Fruit fly (Drosophila melanogaster): ENCODE measurements around the gene CkIalpha.

Gene CkIalpha

dm6 chrX:12667008-12667407 lies 13.6 kb downstream of the CkIalpha start (continued):
- no peak for TF ChIP-seq CG7839 (tag; optimal IDR thresholded peaks at IDR 0.05)
- TF ChIP-seq Lim3 (GFP tag; IDR thresholded peaks at IDR 0.05): no peak
- TF ChIP-seq C15 (GFP tag; IDR thresholded peaks at IDR 0.05): no peak
- TF ChIP-seq bcd (GFP tag; optimal IDR thresholded peaks at IDR 0.05): no peak
- no peak for TF ChIP-seq CG4854 (GFP tag; optimal IDR thresholded peaks at IDR 0.05)
- TF ChIP-seq chn (GFP tag; optimal IDR thresholded peaks at IDR 0.05): no peak
- TF ChIP-seq ftz-f1 (GFP tag; optimal IDR thresholded peaks at IDR 0.05): no peak
- no peak for TF ChIP-seq ato (GFP tag; IDR thresholded peaks at IDR 0.05; ENCODE audit: partially characterized antibody)
- no peak for TF ChIP-seq tll (GFP tag; optimal IDR thresholded peaks at IDR 0.05)
- TF ChIP-seq CG16863 (GFP tag; optimal IDR thresholded peaks at IDR 0.05): no peak
- TF ChIP-seq h (optimal IDR thresholded peaks at IDR 0.05): no peak
- TF ChIP-seq fd3F (GFP tag; optimal IDR thresholded peaks at IDR 0.05): peak; percentile 2
- no peak for TF ChIP-seq Nf-YA (GFP tag; IDR thresholded peaks at IDR 0.05)
- TF ChIP-seq cad (GFP tag; optimal IDR thresholded peaks at IDR 0.05): no peak
- TF ChIP-seq schlank (tag; optimal IDR thresholded peaks at IDR 0.05): peak; percentile 54
- TF ChIP-seq row (GFP tag; IDR thresholded peaks at IDR 0.05): no peak
- no peak for TF ChIP-seq CG10321 (GFP tag; IDR thresholded peaks at IDR 0.05)
- no peak for TF ChIP-seq Hr78 (GFP tag; optimal IDR thresholded peaks at IDR 0.05)
- TF ChIP-seq CG14965 (GFP tag; optimal IDR thresholded peaks at IDR 0.05; ENCODE audit: borderline replicate concordance): no peak
- TF ChIP-seq zen (tag; optimal IDR thresholded peaks at IDR 0.05): no peak
- TF ChIP-seq CG32772 (GFP tag; IDR thresholded peaks at IDR 0.05): no peak
- no peak for TF ChIP-seq CG16815 (GFP tag; optimal IDR thresholded peaks at IDR 0.05)
- TF ChIP-seq so (GFP tag; IDR thresholded peaks at IDR 0.05): no peak
- TF ChIP-seq CG5953 (GFP tag; IDR thresholded peaks at IDR 0.05): no peak
- TF ChIP-seq CG3281 (GFP tag; optimal IDR thresholded peaks at IDR 0.05): no peak
- no peak for TF ChIP-seq dati (GFP tag; IDR thresholded peaks at IDR 0.05)
- TF ChIP-seq Ets65A (GFP tag): no peak
- TF ChIP-seq klu (GFP tag; IDR thresholded peaks at IDR 0.05): no peak
- no peak for TF ChIP-seq CG4820 (GFP tag; optimal IDR thresholded peaks at IDR 0.05)
- TF ChIP-seq CG12769 (tag; optimal IDR thresholded peaks at IDR 0.05): no peak
- no peak for TF ChIP-seq bbx (GFP tag; IDR thresholded peaks at IDR 0.05; ENCODE audit: partially characterized antibody)
- TF ChIP-seq Ptx1 (GFP tag; IDR thresholded peaks at IDR 0.05): no peak
- no peak for TF ChIP-seq Trl (optimal IDR thresholded peaks at IDR 0.05)
- TF ChIP-seq Trl (GFP tag; optimal IDR thresholded peaks at IDR 0.05): no peak

dm6 chrX:12667600-12668250 lies 14.3 kb downstream of the CkIalpha start:
- TF ChIP-seq dysf (GFP tag; IDR thresholded peaks at IDR 0.05) (no peak), CG7372 (GFP tag; IDR thresholded peaks at IDR 0.05) (no peak), CG1603 (tag; optimal IDR thresholded peaks at IDR 0.05) (peak; percentile 9), CG4360 (GFP tag; IDR thresholded peaks at IDR 0.05) (0 out of 2 replicates have a peak, but pooled peaks have one; percentile 24), twi (tag; optimal IDR thresholded peaks at IDR 0.05) (peak; percentile 65), Meics (GFP tag; optimal IDR thresholded peaks at IDR 0.05) (no peak), gfzf (GFP tag; optimal IDR thresholded peaks at IDR 0.05) (peak; percentile 48), CG10543 (GFP tag; optimal IDR thresholded peaks at IDR 0.05) (peak; percentile 46), nom (GFP tag; optimal IDR thresholded peaks at IDR 0.05) (peak; percentile 61), HHEX (GFP tag; optimal IDR thresholded peaks at IDR 0.05) (peak; percentile 9), stwl (tag; optimal IDR thresholded peaks at IDR 0.05) (peak; percentile 61), Pdp1 (GFP tag; optimal IDR thresholded peaks at IDR 0.05) (peak in 1 of 2 experiments; percentile 1), dm (GFP tag; optimal IDR thresholded peaks at IDR 0.05) (peak; percentile 30), sug (tag; optimal IDR thresholded peaks at IDR 0.05) (peak; percentile 51), salm (tag; optimal IDR thresholded peaks at IDR 0.05) (no peak), CG31365 (tag; optimal IDR thresholded peaks at IDR 0.05) (no peak), cg (GFP tag; optimal IDR thresholded peaks at IDR 0.05) (peak; percentile 74), HmgZ (tag; optimal IDR thresholded peaks at IDR 0.05) (peak; percentile 3)

Data from whole organism, embryonic.